Fruit fly (Drosophila melanogaster) Kc167 (cell line): ENCODE results near the gene rdgA.

Experiments used
- Sin3A ChIP-seq: fragments of >200 bp; optimal IDR thresholded peaks from 2 replicates; lab custom pipeline; 2018; ENCODE audit warnings: missing external identifiers
- h ChIP-seq: fragments of >200 bp; optimal IDR thresholded peaks from 3 replicates; lab custom pipeline; 2018; ENCODE audit warnings: missing external identifiers
- insv ChIP-seq: fragments of >200 bp; optimal IDR thresholded peaks from 3 replicates; lab custom pipeline; 2018; ENCODE audit warnings: missing external identifiers
- ttk ChIP-seq: sonication (Bioruptor generic); optimal IDR thresholded peaks from 2 replicates; lab custom pipeline; 2017; ENCODE audit warnings: missing external identifiers

- TF ChIP-seq ttk (no peak), h (lab: Kevin White, UChicago) (no peak), Sin3A (lab: Kevin White, UChicago) (no peak), insv (lab: Kevin White, UChicago) (no peak)
Observed at dm6 chrX:9048941-9049340, 142.1 kb downstream of the rdgA start.
